Worm (Caenorhabditis elegans) whole organism, L3 larva: ENCODE data around the gene clec-147.

Experiments
- ama-1 ChIP-seq: fragments of 150-350 bp; optimal IDR thresholded peaks from 2 replicates; lab custom pipeline; 2018
- ceh-82 ChIP-seq: fragments of 150-350 bp; optimal IDR thresholded peaks from 2 replicates; lab custom pipeline; 2014; ENCODE audit warnings: missing biosample characterization, missing genetic modification characterization
- elt-2 ChIP-seq: sonication (generic microtip); optimal IDR thresholded peaks from 2 replicates; lab custom pipeline; 2016; ENCODE audit warnings: missing genetic modification reagents, mild to moderate bottlenecking, missing genetic modification characterization, missing compliant biosample characterization
- nhr-11 ChIP-seq: fragments of 150-350 bp; optimal IDR thresholded peaks from 2 replicates; lab custom pipeline; 2014; ENCODE audit warnings: missing biosample characterization, missing genetic modification characterization
- nhr-12 ChIP-seq: fragments of 150-350 bp; optimal IDR thresholded peaks from 2 replicates; lab custom pipeline; 2014; ENCODE audit warnings: missing biosample characterization, missing genetic modification characterization
- nhr-76 ChIP-seq: fragments of 150-350 bp; sonication (generic microtip); optimal IDR thresholded peaks from 5 replicates; lab custom pipeline; 2014; ENCODE audit warnings: missing biosample characterization, missing genetic modification characterization
- nhr-77 ChIP-seq: fragments of 150-350 bp; optimal IDR thresholded peaks from 2 replicates; lab custom pipeline; 2014; ENCODE audit warnings: missing biosample characterization, missing genetic modification characterization
- pqm-1 ChIP-seq: fragments of 150-350 bp; optimal IDR thresholded peaks from 2 replicates; lab custom pipeline; 2017; ENCODE audit warnings: missing biosample characterization, missing genetic modification characterization, inconsistent platforms
- skn-1 ChIP-seq: fragments of 150-350 bp; optimal IDR thresholded peaks from 2 replicates; lab custom pipeline; 2014; ENCODE audit warnings: missing biosample characterization, missing genetic modification characterization
- snpc-4 ChIP-seq: fragments of 150-350 bp; optimal IDR thresholded peaks from 2 replicates; lab custom pipeline; 2014; ENCODE audit warnings: missing biosample characterization, missing genetic modification characterization
- unc-62 ChIP-seq: fragments of 150-350 bp; sonication (generic microtip); optimal IDR thresholded peaks from 4 replicates; lab custom pipeline; 2014; ENCODE audit warnings: missing biosample characterization, missing genetic modification reagents, missing genetic modification characterization
- ztf-11 ChIP-seq: fragments of 150-350 bp; optimal IDR thresholded peaks from 2 replicates; lab custom pipeline; 2014; ENCODE audit warnings: missing biosample characterization, missing genetic modification characterization
- ztf-4 ChIP-seq: fragments of 150-350 bp; optimal IDR thresholded peaks from 2 replicates; lab custom pipeline; 2014; ENCODE audit warnings: missing biosample characterization, missing genetic modification characterization

DNA sequence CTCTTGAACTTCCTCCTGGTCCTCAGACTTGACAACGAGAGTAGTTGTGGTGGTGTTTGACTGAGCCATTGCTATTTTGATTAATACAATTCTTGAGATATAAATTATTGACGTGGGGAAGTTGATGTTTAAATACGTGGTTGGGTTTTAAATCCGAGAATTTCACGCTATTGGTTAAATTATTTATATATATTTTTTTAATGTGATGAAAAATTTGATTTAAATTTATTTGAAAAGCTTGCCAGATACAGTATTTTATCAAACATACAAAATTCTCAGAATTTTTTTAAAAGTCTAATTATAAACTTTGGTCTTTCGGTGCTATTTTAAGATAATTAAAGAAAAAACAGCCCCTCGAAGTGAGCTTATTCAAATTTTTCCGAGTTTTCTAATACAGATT lies 30.1 kb downstream of the clec-147 start, which contains the start of the genes K10H10.7 and K10H10.10:
- TF ChIP-seq ztf-11 (tag; lab: Kevin White, UChicago), result no peak
- no peak for TF ChIP-seq nhr-12 (tag; lab: Kevin White, UChicago)
- TF ChIP-seq nhr-76, result no peak
- no peak for TF ChIP-seq unc-62
- no peak for TF ChIP-seq pqm-1 (tag; lab: Kevin White, UChicago)
- no peak for TF ChIP-seq snpc-4
- TF ChIP-seq ztf-4, result no peak
- TF ChIP-seq elt-2 (tag; lab: Kevin White, UChicago), result no peak
- no peak for TF ChIP-seq nhr-11 (tag; lab: Kevin White, UChicago)
- TF ChIP-seq nhr-77 (tag; lab: Kevin White, UChicago), result no peak
- TF ChIP-seq ceh-82 (tag; lab: Kevin White, UChicago), result no peak
- no peak for TF ChIP-seq skn-1 (tag; lab: Kevin White, UChicago)
- no peak for TF ChIP-seq ama-1
